Worm (Caenorhabditis elegans): ENCODE data around the gene T15H9.5.

DNA sequence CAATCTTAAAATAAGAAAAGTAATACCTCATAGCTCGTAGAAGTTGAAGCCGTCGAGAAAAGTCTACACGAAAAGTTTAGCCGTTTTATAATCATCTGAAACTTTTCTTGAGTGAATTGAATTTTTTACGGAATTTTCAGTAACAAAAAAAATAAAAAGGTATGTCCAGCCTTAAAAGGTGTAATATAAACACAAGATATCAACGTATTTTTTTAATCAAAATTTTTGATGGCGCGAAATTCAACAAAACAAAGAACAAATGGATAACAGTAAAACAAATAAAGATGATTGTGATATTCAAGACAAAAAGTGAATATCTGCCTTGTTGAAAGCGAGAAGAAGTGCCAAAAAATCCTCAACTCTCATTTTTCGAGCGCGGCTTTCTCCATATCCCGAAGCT is 21.6 kb downstream of the T15H9.5 start, which contains the start of gene eral-1:
- TF ChIP-seq ets-4 (tag; optimal IDR thresholded peaks at IDR 0.05) = no peak
- TF ChIP-seq ceh-22 (tag; optimal IDR thresholded peaks at IDR 0.05) = no peak
- TF ChIP-seq sdc-2 (tag; optimal IDR thresholded peaks at IDR 0.05) = no peak
- TF ChIP-seq hlh-8 (tag; optimal IDR thresholded peaks at IDR 0.05) = no peak
- no peak for TF ChIP-seq eyg-1 (tag; optimal IDR thresholded peaks at IDR 0.05)
- no peak for TF ChIP-seq gmeb-2 (tag; optimal IDR thresholded peaks at IDR 0.05)
- no peak for TF ChIP-seq pqm-1 (tag; optimal IDR thresholded peaks at IDR 0.05)
- TF ChIP-seq pha-4 (tag; optimal IDR thresholded peaks at IDR 0.05) = no peak
- no peak for TF ChIP-seq ama-1 (optimal IDR thresholded peaks at IDR 0.05)
- TF ChIP-seq ceh-2 (tag; optimal IDR thresholded peaks at IDR 0.05) = no peak
- TF ChIP-seq pag-3 (tag; optimal IDR thresholded peaks at IDR 0.05; ENCODE audit: borderline replicate concordance) = no peak
- TF ChIP-seq madf-2 (tag; optimal IDR thresholded peaks at IDR 0.05) = no peak
- no peak for TF ChIP-seq T23F11.4 (GFP tag; optimal IDR thresholded peaks at IDR 0.05)
